Fruit fly (Drosophila melanogaster): Measurements from ENCODE around the gene Snoo.

The Snoo gene

dm6 chr2L:8000578-8001040 is 16.6 kb upstream of the Snoo start (continued):
- TF ChIP-seq Vsx1 (GFP tag; optimal IDR thresholded peaks at IDR 0.05) (no peak), ken (GFP tag; IDR thresholded peaks at IDR 0.05) (no peak), luna (GFP tag; optimal IDR thresholded peaks at IDR 0.05) (no peak), gem (tag; optimal IDR thresholded peaks at IDR 0.05) (peak; percentile 7), HLHmδ (GFP tag; optimal IDR thresholded peaks at IDR 0.05) (no peak), CG10366 (GFP tag; IDR thresholded peaks at IDR 0.05) (no peak), CG3281 (GFP tag; optimal IDR thresholded peaks at IDR 0.05) (peak; percentile 61), CG18599 (GFP tag; optimal IDR thresholded peaks at IDR 0.05) (peak; percentile 71), Asciz (GFP tag; optimal IDR thresholded peaks at IDR 0.05) (no peak), D19B (GFP tag; optimal IDR thresholded peaks at IDR 0.05) (peak; percentile 61), kah (GFP tag; optimal IDR thresholded peaks at IDR 0.05) (no peak), CG2120 (GFP tag; optimal IDR thresholded peaks at IDR 0.05) (peak; percentile 79), mam (GFP tag; optimal IDR thresholded peaks at IDR 0.05) (peak; percentile 47), shn (GFP tag; optimal IDR thresholded peaks at IDR 0.05) (peak; percentile 9), Eip74EF (GFP tag; optimal IDR thresholded peaks at IDR 0.05) (no peak), grau (tag; optimal IDR thresholded peaks at IDR 0.05) (peak; percentile 49), stwl (tag; optimal IDR thresholded peaks at IDR 0.05) (no peak), hkb (optimal IDR thresholded peaks at IDR 0.05) (no peak), hkb (GFP tag; IDR thresholded peaks at IDR 0.05) (no peak), CG17385 (GFP tag; optimal IDR thresholded peaks at IDR 0.05) (no peak), ind (GFP tag; optimal IDR thresholded peaks at IDR 0.05) (peak; percentile 12), wdn (GFP tag; IDR thresholded peaks at IDR 0.05) (0 out of 2 replicates have a peak, but pooled peaks have one; percentile 46), CG8290 (GFP tag; optimal IDR thresholded peaks at IDR 0.05) (no peak), CG8290 (tag; optimal IDR thresholded peaks at IDR 0.05) (peak in 1 of 2 experiments; percentile 71), toy (GFP tag; IDR thresholded peaks at IDR 0.05) (no peak), CG30403 (GFP tag; optimal IDR thresholded peaks at IDR 0.05) (peak; percentile 33), otp (GFP tag; IDR thresholded peaks at IDR 0.05) (no peak), CG12219 (GFP tag; optimal IDR thresholded peaks at IDR 0.05) (no peak), CG7928 (GFP tag; optimal IDR thresholded peaks at IDR 0.05) (peak; percentile 8), schlank (tag; optimal IDR thresholded peaks at IDR 0.05) (peak; percentile 40), zfh2 (GFP tag; optimal IDR thresholded peaks at IDR 0.05) (peak; percentile 75), CG12155 (GFP tag; optimal IDR thresholded peaks at IDR 0.05) (peak; percentile 44), Nf-YA (GFP tag; IDR thresholded peaks at IDR 0.05) (no peak), corto (GFP tag; optimal IDR thresholded peaks at IDR 0.05) (peak; percentile 49), vfl (GFP tag; optimal IDR thresholded peaks at IDR 0.05) (peak; percentile 7), CG18619 (GFP tag; optimal IDR thresholded peaks at IDR 0.05) (peak; percentile 41), Usf (GFP tag; optimal IDR thresholded peaks at IDR 0.05) (peak; percentile 39), Oli (tag; optimal IDR thresholded peaks at IDR 0.05) (no peak), ato (GFP tag; IDR thresholded peaks at IDR 0.05; ENCODE audit: partially characterized antibody) (no peak), Bgb (GFP tag; IDR thresholded peaks at IDR 0.05; ENCODE audit: partially characterized antibody) (no peak), CG4360 (GFP tag; IDR thresholded peaks at IDR 0.05) (no peak), CG6175 (GFP tag; IDR thresholded peaks at IDR 0.05) (no peak), CG12659 (GFP tag; optimal IDR thresholded peaks at IDR 0.05) (peak; percentile 25), CG11456 (GFP tag; IDR thresholded peaks at IDR 0.05) (0 out of 3 replicates have a peak, but pooled peaks have one; percentile 27), caup (GFP tag; optimal IDR thresholded peaks at IDR 0.05; ENCODE audit: severe bottlenecking) (peak; percentile 25), Med (GFP tag) (peak; percentile 82), nerfin-1 (tag; optimal IDR thresholded peaks at IDR 0.05) (peak; percentile 95), peb (GFP tag; IDR thresholded peaks at IDR 0.05) (no peak), vvl (GFP tag; IDR thresholded peaks at IDR 0.05) (peak; percentile 23; the same call in 1 of the 2 replicates), Hsf (GFP tag; optimal IDR thresholded peaks at IDR 0.05) (peak; percentile 20), CG14860 (GFP tag; IDR thresholded peaks at IDR 0.05; ENCODE audit: partially characterized antibody) (0 out of 3 replicates have a peak, but pooled peaks have one; percentile 7)

Data from whole organism, embryonic.